Worm (Caenorhabditis elegans) whole organism, mixed stage, embryonic: ENCODE measurements around the gene efhd-1.

Experiments
- bed-3 ChIP-seq: fragments of 200-800 bp; sonication (Bioruptor generic); optimal IDR thresholded peaks from 3 replicates; lab custom pipeline; 2018; ENCODE audit warnings: mild to moderate bottlenecking, missing genetic modification characterization, moderate library complexity, missing compliant biosample characterization
- blmp-1 ChIP-seq: fragments of 150-350 bp; optimal IDR thresholded peaks from 2 replicates; lab custom pipeline; 2014; ENCODE audit warnings: missing biosample characterization, missing genetic modification characterization
- ceh-39 ChIP-seq: fragments of 150-350 bp; optimal IDR thresholded peaks from 2 replicates; lab custom pipeline; 2014; ENCODE audit warnings: missing biosample characterization, missing genetic modification characterization
- ceh-43 ChIP-seq: fragments of 200-800 bp; sonication (Bioruptor generic); optimal IDR thresholded peaks from 2 replicates; lab custom pipeline; 2018; ENCODE audit warnings: mild to moderate bottlenecking, missing genetic modification characterization, moderate library complexity, missing compliant biosample characterization
- ceh-83 ChIP-seq: fragments of 200-800 bp; sonication (Bioruptor generic); optimal IDR thresholded peaks from 2 replicates; lab custom pipeline; 2018; ENCODE audit warnings: mild to moderate bottlenecking, missing genetic modification characterization, missing compliant biosample characterization
- ces-1 ChIP-seq: fragments of 150-350 bp; optimal IDR thresholded peaks from 2 replicates; lab custom pipeline; 2014; ENCODE audit warnings: missing biosample characterization, missing genetic modification reagents, missing genetic modification characterization
- cnd-1 ChIP-seq: fragments of 200-800 bp; sonication (Bioruptor generic); optimal IDR thresholded peaks from 2 replicates; lab custom pipeline; 2018; ENCODE audit warnings: mild to moderate bottlenecking, missing genetic modification characterization, missing compliant biosample characterization
- drap-1 ChIP-seq: fragments of 200-800 bp; sonication (Bioruptor generic); optimal IDR thresholded peaks from 3 replicates; lab custom pipeline; 2018; ENCODE audit warnings: mild to moderate bottlenecking, missing genetic modification characterization, missing compliant biosample characterization
- elt-1 ChIP-seq: sonication (generic microtip); optimal IDR thresholded peaks from 2 replicates; lab custom pipeline; 2017; ENCODE audit warnings: missing genetic modification characterization, mild to moderate bottlenecking, missing compliant biosample characterization, antibody characterized with exemption, moderate library complexity, borderline replicate concordance; ENCODE audit not compliant: insufficient read depth
- elt-3 ChIP-seq: fragments of 150-350 bp; optimal IDR thresholded peaks from 2 replicates; lab custom pipeline; 2014; ENCODE audit warnings: missing biosample characterization, missing genetic modification characterization
- flh-1 ChIP-seq: fragments of 200-800 bp; sonication (Bioruptor generic); optimal IDR thresholded peaks from 2 replicates; lab custom pipeline; 2018; ENCODE audit warnings: mild to moderate bottlenecking, missing genetic modification characterization, moderate library complexity, missing compliant biosample characterization
- ham-2 ChIP-seq: fragments of 200-800 bp; sonication (Bioruptor generic); optimal IDR thresholded peaks from 2 replicates; lab custom pipeline; 2018; ENCODE audit warnings: mild to moderate bottlenecking, missing genetic modification characterization, missing compliant biosample characterization
- lin-13 ChIP-seq: fragments of 150-350 bp; optimal IDR thresholded peaks from 2 replicates; lab custom pipeline; 2014; ENCODE audit warnings: missing biosample characterization, missing genetic modification characterization
- lsy-2 ChIP-seq: fragments of 150-350 bp; optimal IDR thresholded peaks from 2 replicates; lab custom pipeline; 2014; ENCODE audit warnings: missing biosample characterization, missing genetic modification characterization
- mab-5 ChIP-seq: fragments of 150-350 bp; optimal IDR thresholded peaks from 2 replicates; lab custom pipeline; 2014; ENCODE audit warnings: missing biosample characterization, missing genetic modification characterization
- mep-1 ChIP-seq: fragments of 150-350 bp; optimal IDR thresholded peaks from 2 replicates; lab custom pipeline; 2017; ENCODE audit warnings: missing biosample characterization, missing genetic modification reagents, missing genetic modification characterization, inconsistent platforms
- mls-2 ChIP-seq: sonication (generic microtip); optimal IDR thresholded peaks from 2 replicates; lab custom pipeline; 2016; ENCODE audit warnings: mild to moderate bottlenecking, missing genetic modification characterization, moderate library complexity, missing compliant biosample characterization
- nhr-2 ChIP-seq: fragments of 150-350 bp; optimal IDR thresholded peaks from 2 replicates; lab custom pipeline; 2014; ENCODE audit warnings: missing biosample characterization, missing genetic modification characterization
- nhr-28 ChIP-seq: fragments of 150-350 bp; optimal IDR thresholded peaks from 2 replicates; lab custom pipeline; 2014; ENCODE audit warnings: missing biosample characterization, missing genetic modification characterization
- pha-4 ChIP-seq: fragments of 150-350 bp; optimal IDR thresholded peaks from 2 replicates; lab custom pipeline; 2018; ENCODE audit warnings: missing biosample characterization, missing genetic modification reagents, missing genetic modification characterization
- snpc-4 ChIP-seq: fragments of 150-350 bp; optimal IDR thresholded peaks from 2 replicates; lab custom pipeline; 2014; ENCODE audit warnings: missing biosample characterization, missing genetic modification characterization
- sptf-1 ChIP-seq: sonication (generic microtip); optimal IDR thresholded peaks from 2 replicates; lab custom pipeline; 2017; ENCODE audit warnings: mild to moderate bottlenecking, missing genetic modification characterization, moderate library complexity, missing compliant biosample characterization
- tbx-8 ChIP-seq: fragments of 200-800 bp; sonication (Bioruptor generic); optimal IDR thresholded peaks from 2 replicates; lab custom pipeline; 2018; ENCODE audit warnings: mild to moderate bottlenecking, missing genetic modification characterization, moderate library complexity, missing compliant biosample characterization
- ztf-11 ChIP-seq: fragments of 150-350 bp; optimal IDR thresholded peaks from 2 replicates; lab custom pipeline; 2014; ENCODE audit warnings: missing biosample characterization, missing genetic modification characterization

efhd-1 gene

ce11 chrII:14226175-14226574, 47.6 kb downstream of the efhd-1 start, which contains the start of gene Y48B6A.13:
Y48B6A.13 (minus strand) TSS chrII:14226275.
- TF ChIP-seq blmp-1 (tag; lab: Kevin White, UChicago) = no peak
- TF ChIP-seq nhr-28 (tag; lab: Kevin White, UChicago) = no peak
- no peak for TF ChIP-seq ceh-43
- TF ChIP-seq lin-13 (tag; lab: Kevin White, UChicago) = no peak
- no peak for TF ChIP-seq ztf-11
- no peak for TF ChIP-seq ces-1 (GFP tag; lab: Kevin White, UChicago)
- no peak for TF ChIP-seq nhr-2 (tag; lab: Kevin White, UChicago)
- no peak for TF ChIP-seq cnd-1 (tag; lab: Kevin White, UChicago)
- TF ChIP-seq pha-4 (tag; lab: Kevin White, UChicago) = no peak
- TF ChIP-seq ceh-83 (GFP tag; lab: Kevin White, UChicago) = no peak

- TF ChIP-seq mls-2 (tag; lab: Kevin White, UChicago) (no peak), tbx-8 (GFP tag; lab: Kevin White, UChicago) (no peak), sptf-1 (tag; lab: Kevin White, UChicago) (no peak)
- TF ChIP-seq, all 35 proteins: peak for 0
These were observed 51.5 kb downstream of the efhd-1 start for ce11 chrII:14230075-14230474.

- TF ChIP-seq bed-3 (GFP tag; lab: Kevin White, UChicago) (no peak), mep-1 (no peak), lsy-2 (tag; lab: Kevin White, UChicago) (no peak), elt-3 (tag; lab: Kevin White, UChicago) (no peak), ces-1 (GFP tag; lab: Kevin White, UChicago) (no peak)
- TF ChIP-seq, all 35 proteins: peak for 0
These were observed 52.3 kb downstream of the efhd-1 start for ce11 chrII:14230938-14231337.

- no peak for TF ChIP-seq pha-4 (tag; lab: Kevin White, UChicago)
- no peak for TF ChIP-seq lsy-2 (tag; lab: Kevin White, UChicago)
- no peak for TF ChIP-seq drap-1 (GFP tag; lab: Kevin White, UChicago)
- TF ChIP-seq, all 35 proteins: peak for 0
These were observed 55.3 kb downstream of the efhd-1 start, which contains the start of gene men-1 for ce11 chrII:14233879-14234278. men-1 (minus strand) TSS chrII:14234120.

ce11 chrII:14234375-14235102, 55.9 kb downstream of the efhd-1 start:
- TF ChIP-seq nhr-28 (tag; lab: Kevin White, UChicago) (no peak), flh-1 (GFP tag; lab: Kevin White, UChicago) (no peak), elt-1 (no peak), tbx-8 (GFP tag; lab: Kevin White, UChicago) (no peak), pha-4 (tag; lab: Kevin White, UChicago) (no peak), mep-1 (peak; percentile 17), ceh-39 (tag; lab: Kevin White, UChicago) (no peak)
- TF ChIP-seq, all 35 proteins: peak for 1

- no peak for TF ChIP-seq ceh-39 (tag; lab: Kevin White, UChicago)
- no peak for TF ChIP-seq ces-1 (GFP tag; lab: Kevin White, UChicago)
- TF ChIP-seq snpc-4 (tag; lab: Kevin White, UChicago) = no peak
- no peak for TF ChIP-seq elt-1
- no peak for TF ChIP-seq lin-13 (tag; lab: Kevin White, UChicago)
- TF ChIP-seq pha-4 (tag; lab: Kevin White, UChicago) = no peak
- TF ChIP-seq mab-5 (tag; lab: Kevin White, UChicago) = no peak
These were observed 58.0 kb downstream of the efhd-1 start for ce11 chrII:14236569-14236968.

ce11 chrII:14237245-14237806, 58.7 kb downstream of the efhd-1 start:
- TF ChIP-seq ham-2 (GFP tag; lab: Kevin White, UChicago) = peak; percentile 13
- TF ChIP-seq sptf-1 (tag; lab: Kevin White, UChicago) = no peak
- no peak for TF ChIP-seq flh-1 (GFP tag; lab: Kevin White, UChicago)
